Worm (Caenorhabditis elegans): ENCODE data around the gene F46G11.6.

DNA sequence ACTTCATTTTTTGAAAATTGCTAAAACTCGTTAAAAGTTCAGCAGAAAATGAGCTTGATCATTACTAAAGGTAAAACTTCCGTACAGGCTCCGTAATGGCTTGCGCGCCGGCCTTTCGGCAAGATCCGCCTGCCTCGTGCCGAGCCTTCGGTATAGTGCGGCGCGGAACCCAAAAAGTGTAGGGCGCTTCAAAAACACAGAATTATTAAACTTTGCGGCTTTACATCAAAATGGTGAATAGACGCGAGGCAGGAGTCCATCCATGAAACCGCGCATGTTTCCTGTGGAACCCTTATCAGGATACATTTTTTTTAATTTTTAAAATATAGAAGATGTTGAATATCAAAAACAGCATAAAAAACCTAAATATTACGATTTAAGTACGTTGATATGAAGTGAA, 33.2 kb upstream of the F46G11.6 start:
- TF ChIP-seq unc-39 (tag; optimal IDR thresholded peaks at IDR 0.05) (no peak), elt-2 (tag; optimal IDR thresholded peaks at IDR 0.05) (no peak), ceh-82 (tag; optimal IDR thresholded peaks at IDR 0.05) (no peak), fos-1 (tag; optimal IDR thresholded peaks at IDR 0.05) (no peak), nhr-25 (tag; optimal IDR thresholded peaks at IDR 0.05) (no peak), egl-27 (tag; optimal IDR thresholded peaks at IDR 0.05) (no peak), nhr-237 (tag; optimal IDR thresholded peaks at IDR 0.05) (no peak), tbx-2 (tag; optimal IDR thresholded peaks at IDR 0.05) (no peak), egl-5 (tag; optimal IDR thresholded peaks at IDR 0.05) (no peak), nhr-11 (tag; optimal IDR thresholded peaks at IDR 0.05) (no peak), nhr-28 (tag; optimal IDR thresholded peaks at IDR 0.05) (no peak), pqm-1 (tag; optimal IDR thresholded peaks at IDR 0.05) (no peak)
